Worm (Caenorhabditis elegans) whole organism, mixed stage, embryonic: Measurements from ENCODE around the gene rpl-6.

Experiments used
- pha-4 ChIP-seq: fragments of 150-350 bp; optimal IDR thresholded peaks from 2 replicates; lab custom pipeline; 2018; ENCODE audit warnings: missing biosample characterization, missing genetic modification reagents, missing genetic modification characterization
- unc-62 ChIP-seq: fragments of 150-350 bp; optimal IDR thresholded peaks from 2 replicates; lab custom pipeline; 2014; ENCODE audit warnings: missing biosample characterization, missing genetic modification reagents, missing genetic modification characterization

DNA sequence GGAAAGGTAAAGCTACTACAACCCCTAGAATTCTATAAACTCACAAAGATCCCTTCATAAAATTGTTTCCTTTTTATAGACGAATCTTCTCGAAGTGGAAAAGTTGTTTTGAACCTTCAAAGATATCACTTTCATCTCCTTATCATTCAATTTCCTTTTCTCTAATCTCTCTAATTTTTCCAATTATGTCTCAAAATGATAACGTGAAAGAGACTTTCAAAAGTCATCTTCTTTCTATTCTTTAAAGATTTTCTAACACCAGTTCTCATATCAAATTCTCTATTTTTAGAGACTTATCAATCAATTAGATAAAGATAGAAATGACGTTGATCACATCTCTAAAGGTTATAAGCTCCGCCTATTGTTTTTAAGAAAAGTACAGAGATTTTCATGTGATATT, 8.8 kb upstream of the rpl-6 start:
- TF ChIP-seq unc-62 (GFP tag; lab: Kevin White, UChicago) (no peak), pha-4 (tag; lab: Kevin White, UChicago) (no peak)
